Worm (Caenorhabditis elegans) whole organism, young adult: ENCODE results near the gene abu-2.

ENCODE experiments used
- B0035.1 ChIP-seq: sonication (generic microtip); optimal IDR thresholded peaks from 2 replicates; lab custom pipeline; 2016; ENCODE audit warnings: missing genetic modification characterization, mild to moderate bottlenecking, missing compliant biosample characterization, missing genotype, missing genetic modification reagents
- B0336.3 ChIP-seq: fragments of 200-800 bp; sonication (Bioruptor generic); IDR thresholded peaks from 2 replicates; pipeline ENCODE4 v1.3.6; 2022; ENCODE audit warnings: missing genetic modification characterization, missing compliant biosample characterization
- C06A6.2 ChIP-seq: fragments of 200-800 bp; sonication (Bioruptor generic); conservative IDR thresholded peaks from 2 replicates; pipeline ENCODE4 v1.3.6; 2022; ENCODE audit warnings: missing genetic modification characterization, missing compliant biosample characterization
- C17E4.6 ChIP-seq: fragments of 200-800 bp; sonication (Bioruptor generic); IDR thresholded peaks from 2 replicates; pipeline ENCODE4 v1.3.6; 2022; ENCODE audit warnings: missing genetic modification reagents, missing genetic modification characterization, missing compliant biosample characterization
- D2030.7 ChIP-seq: fragments of 200-800 bp; sonication (Bioruptor generic); IDR thresholded peaks from 2 replicates; pipeline ENCODE4 v1.3.6; 2022; ENCODE audit warnings: missing genetic modification reagents, missing genetic modification characterization, missing compliant biosample characterization
- F33H1.4 ChIP-seq: fragments of 200-800 bp; sonication (Bioruptor generic); IDR thresholded peaks from 2 replicates; pipeline ENCODE4 v1.3.6; 2022; ENCODE audit warnings: missing genetic modification reagents, missing genetic modification characterization, missing compliant biosample characterization
- F49E8.2 ChIP-seq: sonication (generic microtip); optimal IDR thresholded peaks from 3 replicates; lab custom pipeline; 2017; ENCODE audit warnings: missing genetic modification characterization, mild to moderate bottlenecking, missing compliant biosample characterization, antibody characterized with exemption, moderate library complexity; ENCODE audit not compliant: insufficient read depth
- F57A8.1 ChIP-seq: fragments of 200-800 bp; sonication (Bioruptor generic); optimal IDR thresholded peaks from 2 replicates; lab custom pipeline; 2018; ENCODE audit warnings: mild to moderate bottlenecking, missing genetic modification characterization, moderate library complexity, missing compliant biosample characterization
- F57C9.4 ChIP-seq: sonication (generic microtip); optimal IDR thresholded peaks from 2 replicates; lab custom pipeline; 2017; ENCODE audit warnings: mild to moderate bottlenecking, missing genetic modification characterization, missing compliant biosample characterization
- K11D2.4 ChIP-seq: fragments of 200-800 bp; sonication (Bioruptor generic); IDR thresholded peaks from 2 replicates; pipeline ENCODE4 v1.3.6; 2022; ENCODE audit warnings: missing genetic modification reagents, missing genetic modification characterization, missing compliant biosample characterization
- K12H6.12 ChIP-seq: fragments of 200-800 bp; sonication (Bioruptor generic); optimal IDR thresholded peaks from 2 replicates; lab custom pipeline; 2018; ENCODE audit warnings: mild to moderate bottlenecking, missing genetic modification characterization, missing compliant biosample characterization
- Y56A3A.18 ChIP-seq: fragments of 200-800 bp; sonication (Bioruptor generic); IDR thresholded peaks from 2 replicates; pipeline ENCODE4 v1.3.6; 2022; ENCODE audit warnings: missing genetic modification reagents, missing genetic modification characterization, missing compliant biosample characterization
- aptf-2 ChIP-seq: fragments of 200-800 bp; sonication (Bioruptor generic); conservative IDR thresholded peaks from 2 replicates; pipeline ENCODE4 v1.3.6; 2022; ENCODE audit warnings: missing genetic modification reagents, missing genetic modification characterization, missing compliant biosample characterization
- attf-3 ChIP-seq: fragments of 200-800 bp; sonication (Bioruptor generic); conservative IDR thresholded peaks from 2 replicates; pipeline ENCODE4 v1.3.6; 2022; ENCODE audit warnings: missing genetic modification reagents, missing genetic modification characterization, missing compliant biosample characterization
- attf-6 ChIP-seq: fragments of 200-800 bp; sonication (Bioruptor generic); IDR thresholded peaks from 2 replicates; pipeline ENCODE4 v1.3.6; 2022; ENCODE audit warnings: missing genetic modification reagents, missing genetic modification characterization, missing compliant biosample characterization
- ccch-3 ChIP-seq: fragments of 200-800 bp; sonication (Bioruptor generic); optimal IDR thresholded peaks from 2 replicates; lab custom pipeline; 2018; ENCODE audit warnings: mild to moderate bottlenecking, missing genetic modification characterization, missing compliant biosample characterization
- cebp-1 ChIP-seq, 2 experiments: fragments of 200-800 bp in 1 of 2; sonication (Bioruptor generic) in 1 of 2; sonication (generic microtip) in 1 of 2; IDR thresholded peaks in 1 of 2; optimal IDR thresholded peaks in 1 of 2; 2 replicates each; pipeline versions ENCODE4 v1.3.6 to Lab custom; 2017 to 2022; ENCODE audit warnings: missing compliant biosample characterization in 2 of 2, missing genetic modification characterization in 2 of 2, mild to moderate bottlenecking in 1 of 2, missing genetic modification reagents in 1 of 2, moderate library complexity in 1 of 2
- ceh-100 ChIP-seq: fragments of 200-800 bp; sonication (Bioruptor generic); IDR thresholded peaks from 2 replicates; pipeline ENCODE4 v1.3.6; 2022; ENCODE audit warnings: missing genetic modification reagents, missing genetic modification characterization, missing compliant biosample characterization
- ceh-40 ChIP-seq: fragments of 200-800 bp; sonication (Bioruptor generic); IDR thresholded peaks from 2 replicates; pipeline ENCODE4 v1.3.6; 2022; ENCODE audit warnings: missing genetic modification characterization, missing compliant biosample characterization
- ceh-58 ChIP-seq: fragments of 200-800 bp; sonication (Bioruptor generic); IDR thresholded peaks from 2 replicates; pipeline ENCODE4 v1.3.6; 2022; ENCODE audit warnings: missing genetic modification characterization, missing compliant biosample characterization
- ceh-79 ChIP-seq: sonication (generic microtip); optimal IDR thresholded peaks from 2 replicates; lab custom pipeline; 2017; ENCODE audit warnings: mild to moderate bottlenecking, missing genetic modification characterization, missing compliant biosample characterization
- chd-7 ChIP-seq: sonication (generic microtip); optimal IDR thresholded peaks from 2 replicates; lab custom pipeline; 2016; ENCODE audit warnings: mild to moderate bottlenecking, missing genetic modification characterization, moderate library complexity, missing compliant biosample characterization
- die-1 ChIP-seq: sonication (generic microtip); optimal IDR thresholded peaks from 2 replicates; lab custom pipeline; 2016; ENCODE audit warnings: missing genotype, mild to moderate bottlenecking, missing genetic modification characterization, missing compliant biosample characterization
- dpl-1 ChIP-seq: fragments of 150-350 bp; optimal IDR thresholded peaks from 2 replicates; lab custom pipeline; 2014; ENCODE audit warnings: missing biosample characterization, missing genetic modification reagents, missing genetic modification characterization
- ekl-4 ChIP-seq: fragments of 200-800 bp; sonication (Bioruptor generic); IDR thresholded peaks from 2 replicates; pipeline ENCODE4 v1.3.6; 2022; ENCODE audit warnings: missing genetic modification reagents, missing genetic modification characterization, missing compliant biosample characterization
- gei-17 ChIP-seq: fragments of 200-800 bp; sonication (Bioruptor generic); optimal IDR thresholded peaks from 2 replicates; lab custom pipeline; 2018; ENCODE audit warnings: mild to moderate bottlenecking, missing genetic modification characterization, missing compliant biosample characterization
- lag-1 ChIP-seq: fragments of 200-800 bp; sonication (Bioruptor generic); IDR thresholded peaks from 2 replicates; pipeline ENCODE4 v1.3.6; 2022; ENCODE audit warnings: missing genetic modification reagents, missing genetic modification characterization, missing compliant biosample characterization
- let-607 ChIP-seq, 2 experiments: fragments of 200-800 bp in 1 of 2; sonication (Bioruptor generic) in 1 of 2; sonication (generic microtip) in 1 of 2; optimal IDR thresholded peaks; 2 replicates each; lab custom pipeline; 2016 to 2018; ENCODE audit warnings: mild to moderate bottlenecking in 2 of 2, missing compliant biosample characterization in 2 of 2, missing genetic modification characterization in 2 of 2, moderate library complexity in 2 of 2, missing genotype in 1 of 2
- lin-26 ChIP-seq: fragments of 200-800 bp; sonication (Bioruptor generic); IDR thresholded peaks from 2 replicates; pipeline ENCODE4 v1.3.6; 2022; ENCODE audit warnings: missing genetic modification reagents, missing genetic modification characterization, missing compliant biosample characterization
- lin-35 ChIP-seq, 3 experiments: fragments of 150-350 bp in 2 of 3; sonication (generic microtip) in 1 of 3; optimal IDR thresholded peaks; 2 replicates each; lab custom pipeline; 2014 to 2018; ENCODE audit warnings: missing biosample characterization in 3 of 3, missing genetic modification characterization in 3 of 3, missing genetic modification reagents in 3 of 3
- lir-1 ChIP-seq: fragments of 200-800 bp; sonication (Bioruptor generic); conservative IDR thresholded peaks from 2 replicates; pipeline ENCODE4 v1.3.6; 2022; ENCODE audit warnings: missing genetic modification reagents, missing genetic modification characterization, missing compliant biosample characterization
- lsl-1 ChIP-seq: fragments of 200-800 bp; sonication (Bioruptor generic); optimal IDR thresholded peaks from 2 replicates; lab custom pipeline; 2018; ENCODE audit warnings: mild to moderate bottlenecking, missing genetic modification characterization, moderate library complexity, missing compliant biosample characterization
- lsy-27 ChIP-seq: sonication (generic microtip); optimal IDR thresholded peaks from 2 replicates; lab custom pipeline; 2017; ENCODE audit warnings: missing genetic modification characterization, mild to moderate bottlenecking, missing compliant biosample characterization, antibody characterized with exemption, missing genotype, borderline replicate concordance; ENCODE audit not compliant: insufficient read depth
- rcor-1 ChIP-seq: fragments of 200-800 bp; sonication (Bioruptor generic); IDR thresholded peaks from 2 replicates; pipeline ENCODE4 v1.3.6; 2022; ENCODE audit warnings: missing genetic modification reagents, missing genetic modification characterization, missing compliant biosample characterization
- repo-1 ChIP-seq: sonication (generic microtip); optimal IDR thresholded peaks from 2 replicates; lab custom pipeline; 2017; ENCODE audit warnings: mild to moderate bottlenecking, missing genetic modification characterization, missing compliant biosample characterization
- rpc-1 ChIP-seq, 2 experiments: fragments of 150-350 bp in 1 of 2; sonication (generic microtip) in 1 of 2; optimal IDR thresholded peaks; 2 replicates each; lab custom pipeline; 2014 to 2018; ENCODE audit warnings: missing biosample characterization in 1 of 2, missing genetic modification characterization in 1 of 2, missing genetic modification reagents in 1 of 2, missing genotype in 1 of 2
- sdz-38 ChIP-seq: sonication (generic microtip); optimal IDR thresholded peaks from 2 replicates; lab custom pipeline; 2016; ENCODE audit warnings: missing genotype, missing genetic modification characterization, missing compliant biosample characterization
- sea-2 ChIP-seq: fragments of 200-800 bp; sonication (Bioruptor generic); IDR thresholded peaks from 2 replicates; pipeline ENCODE4 v1.3.6; 2022; ENCODE audit warnings: missing genetic modification characterization, missing compliant biosample characterization
- snpc-1.3 ChIP-seq: sonication (generic microtip); optimal IDR thresholded peaks from 2 replicates; lab custom pipeline; 2017; ENCODE audit warnings: missing genetic modification characterization, mild to moderate bottlenecking, missing compliant biosample characterization, antibody characterized with exemption, moderate library complexity, missing genotype, missing genetic modification reagents; ENCODE audit not compliant: insufficient read depth
- snpc-3.4 ChIP-seq: sonication (generic microtip); optimal IDR thresholded peaks from 2 replicates; lab custom pipeline; 2017; ENCODE audit warnings: missing genetic modification characterization, mild to moderate bottlenecking, missing compliant biosample characterization, antibody characterized with exemption, moderate library complexity, missing genotype, missing genetic modification reagents
- sptf-2 ChIP-seq: fragments of 200-800 bp; sonication (Bioruptor generic); optimal IDR thresholded peaks from 2 replicates; lab custom pipeline; 2018; ENCODE audit warnings: mild to moderate bottlenecking, missing genetic modification characterization, missing compliant biosample characterization
- tbp1 ChIP-seq: fragments of 200-800 bp; sonication (Bioruptor generic); optimal IDR thresholded peaks from 2 replicates; lab custom pipeline; 2018; ENCODE audit warnings: mild to moderate bottlenecking, missing genetic modification characterization, missing compliant biosample characterization
- unc-62 ChIP-seq: fragments of 150-350 bp; optimal IDR thresholded peaks from 2 replicates; lab custom pipeline; 2014; ENCODE audit warnings: missing biosample characterization, missing genetic modification reagents, missing genetic modification characterization
- zfh-2 ChIP-seq: fragments of 200-800 bp; sonication (Bioruptor generic); conservative IDR thresholded peaks from 2 replicates; pipeline ENCODE4 v1.3.6; 2022; ENCODE audit warnings: missing genetic modification reagents, missing genetic modification characterization, missing compliant biosample characterization
- ztf-18 ChIP-seq: sonication (generic microtip); optimal IDR thresholded peaks from 2 replicates; lab custom pipeline; 2016; ENCODE audit warnings: missing genotype, mild to moderate bottlenecking, missing genetic modification characterization, missing compliant biosample characterization
- ztf-22 ChIP-seq: fragments of 200-800 bp; sonication (Bioruptor generic); optimal IDR thresholded peaks from 2 replicates; lab custom pipeline; 2018; ENCODE audit warnings: mild to moderate bottlenecking, missing genetic modification characterization, moderate library complexity, missing compliant biosample characterization
- ztf-26 ChIP-seq: sonication (generic microtip); optimal IDR thresholded peaks from 2 replicates; lab custom pipeline; 2017; ENCODE audit warnings: missing genetic modification characterization, missing compliant biosample characterization

The abu-2 gene

ce11 chrX:1454385-1454784 is 43.9 kb upstream of the abu-2 start (continued):
- TF ChIP-seq Y56A3A.18, result peak; percentile 54
- TF ChIP-seq attf-3 (GFP tag; lab: Robert Waterston, UW), result peak; percentile 50; the same call in 1 of the 2 replicates
- TF ChIP-seq ccch-3, result no peak
- peak; percentile 94 for TF ChIP-seq B0336.3 (GFP tag; lab: Robert Waterston, UW)
- no peak for TF ChIP-seq sptf-2 (GFP tag; lab: Kevin White, UChicago)
- TF ChIP-seq ztf-26 (tag; lab: Kevin White, UChicago), result peak; percentile 92
- TF ChIP-seq lir-1 (GFP tag; lab: Robert Waterston, UW), result peak; percentile 50
- no peak for TF ChIP-seq lsy-27
- no peak for TF ChIP-seq rpc-1 (optimal IDR thresholded peaks at IDR 0.05; lab: Kevin White, UChicago)
- TF ChIP-seq rpc-1 (tag; optimal IDR thresholded peaks at IDR 0.05; lab: Kevin White, UChicago), result no peak
- peak; percentile 93 for TF ChIP-seq K12H6.12
- 0 out of 2 replicates have a peak, but pooled peaks have one; percentile 74 for TF ChIP-seq lin-26 (GFP tag; lab: Robert Waterston, UW)
- peak; percentile 72; the same call in 1 of the 2 replicates for TF ChIP-seq ekl-4 (GFP tag; lab: Robert Waterston, UW)
- no peak for TF ChIP-seq ceh-100
- peak; percentile 86 for TF ChIP-seq chd-7
- TF ChIP-seq ceh-79 (tag; lab: Kevin White, UChicago), result no peak
- no peak for TF ChIP-seq lsl-1
- peak; percentile 84 for TF ChIP-seq gei-17 (GFP tag; lab: Kevin White, UChicago)
- TF ChIP-seq F57A8.1 (GFP tag; lab: Kevin White, UChicago), result no peak
- no peak for TF ChIP-seq snpc-3.4 (tag; lab: Kevin White, UChicago)
- no peak for TF ChIP-seq lag-1
- TF ChIP-seq sea-2 (GFP tag; lab: Robert Waterston, UW), result no peak
- TF ChIP-seq repo-1 (tag; lab: Kevin White, UChicago), result peak; percentile 49
- peak; percentile 25; the same call in 1 of the 2 replicates for TF ChIP-seq rcor-1 (GFP tag; lab: Robert Waterston, UW)
- peak; percentile 87 for TF ChIP-seq K11D2.4 (GFP tag; lab: Robert Waterston, UW)
- TF ChIP-seq cebp-1 (GFP tag; IDR thresholded peaks at IDR 0.05; lab: Robert Waterston, UW), result peak; percentile 100
- no peak for TF ChIP-seq cebp-1 (tag; optimal IDR thresholded peaks at IDR 0.05; lab: Kevin White, UChicago)
- TF ChIP-seq ceh-40 (GFP tag; lab: Robert Waterston, UW), result no peak
- TF ChIP-seq aptf-2 (GFP tag; lab: Robert Waterston, UW), result no peak
- peak; percentile 100 for TF ChIP-seq zfh-2
- TF ChIP-seq lin-35 (GFP tag; optimal IDR thresholded peaks at IDR 0.05; lab: Kevin White, UChicago), result peak in 1 of 3 experiments; percentile 69
- no peak for TF ChIP-seq ceh-58
- peak; percentile 72 for TF ChIP-seq ztf-22 (GFP tag; lab: Kevin White, UChicago)
- TF ChIP-seq sdz-38 (tag; lab: Kevin White, UChicago), result no peak
- TF ChIP-seq C17E4.6 (GFP tag; lab: Robert Waterston, UW), result no peak
- peak; percentile 3 for TF ChIP-seq B0035.1 (tag; lab: Kevin White, UChicago)
- peak; percentile 42 for TF ChIP-seq ztf-18 (tag; lab: Kevin White, UChicago)
- no peak for TF ChIP-seq F57C9.4 (tag; lab: Kevin White, UChicago)
- peak; percentile 62 to 80 for TF ChIP-seq let-607 (tag; optimal IDR thresholded peaks at IDR 0.05; lab: Kevin White, UChicago)
- TF ChIP-seq dpl-1 (GFP tag; lab: Kevin White, UChicago), result no peak
- no peak for TF ChIP-seq snpc-1.3 (tag; lab: Kevin White, UChicago)
- TF ChIP-seq unc-62, result peak; percentile 78
- peak; percentile 60 for TF ChIP-seq tbp1 (GFP tag; lab: Kevin White, UChicago)
- peak; percentile 61 for TF ChIP-seq die-1 (tag; lab: Kevin White, UChicago)
- TF ChIP-seq F49E8.2 (tag; lab: Kevin White, UChicago), result no peak
- TF ChIP-seq attf-6 (GFP tag; lab: Robert Waterston, UW), result no peak
- peak; percentile 81 for TF ChIP-seq C06A6.2 (GFP tag; lab: Robert Waterston, UW)
- 0 out of 2 replicates have a peak, but pooled peaks have one; percentile 12 for TF ChIP-seq F33H1.4
- TF ChIP-seq D2030.7 (GFP tag; lab: Robert Waterston, UW), result no peak
